Worm (Caenorhabditis elegans) whole organism, L1 larva: ENCODE results near the gene bus-1.

ENCODE experiments used
- aly-2 ChIP-seq: fragments of 150-350 bp; optimal IDR thresholded peaks from 2 replicates; lab custom pipeline; 2014; ENCODE audit warnings: missing biosample characterization, missing genetic modification characterization
- egl-27 ChIP-seq, 2 experiments: fragments of 150-350 bp in 1 of 2; sonication (generic microtip); optimal IDR thresholded peaks; 3 replicates each; lab custom pipeline; 2017 to 2018; ENCODE audit warnings: missing biosample characterization in 2 of 2, missing genetic modification characterization in 2 of 2, missing genetic modification reagents in 2 of 2
- fkh-10 ChIP-seq: sonication (generic microtip); optimal IDR thresholded peaks from 2 replicates; lab custom pipeline; 2017; ENCODE audit warnings: missing biosample characterization, missing genetic modification reagents, missing genetic modification characterization
- irx-1 ChIP-seq: sonication (generic microtip); optimal IDR thresholded peaks from 2 replicates; lab custom pipeline; 2016; ENCODE audit warnings: missing genetic modification characterization, missing compliant biosample characterization
- zag-1 ChIP-seq: fragments of 150-350 bp; optimal IDR thresholded peaks from 2 replicates; lab custom pipeline; 2014; ENCODE audit warnings: missing biosample characterization, missing genetic modification characterization

ce11 chrV:9033267-9033666 is 8.7 kb upstream of the bus-1 start, which contains the start of gene C25E10.4:
- TF ChIP-seq zag-1 (tag; lab: Kevin White, UChicago) (no peak), fkh-10 (GFP tag; lab: Kevin White, UChicago) (no peak), irx-1 (tag; lab: Kevin White, UChicago) (no peak), egl-27 (tag; optimal IDR thresholded peaks at IDR 0.05; lab: Kevin White, UChicago) (no peak), aly-2 (tag; lab: Kevin White, UChicago) (no peak)
